Fruit fly (Drosophila melanogaster): ENCODE measurements around the gene PCID2.
"Not testable (repeated sequence)": the region's sequence is repeated elsewhere in the genome, so short reads cannot be mapped to it uniquely, and the experiment has no call there.

Gene PCID2

dm6 chr3L:11626229-11626826 lies at the start of gene PCID2:
PCID2 (plus strand) TSS chr3L:11626441.
- TF ChIP-seq insv (optimal IDR thresholded peaks at IDR 0.05): no peak
- no peak for TF ChIP-seq ttk (optimal IDR thresholded peaks at IDR 0.05)
- no peak for TF ChIP-seq Myc (optimal IDR thresholded peaks at IDR 0.05)
- TF ChIP-seq h (optimal IDR thresholded peaks at IDR 0.05): no peak
- TF ChIP-seq Sin3A (optimal IDR thresholded peaks at IDR 0.05): no peak

DNA sequence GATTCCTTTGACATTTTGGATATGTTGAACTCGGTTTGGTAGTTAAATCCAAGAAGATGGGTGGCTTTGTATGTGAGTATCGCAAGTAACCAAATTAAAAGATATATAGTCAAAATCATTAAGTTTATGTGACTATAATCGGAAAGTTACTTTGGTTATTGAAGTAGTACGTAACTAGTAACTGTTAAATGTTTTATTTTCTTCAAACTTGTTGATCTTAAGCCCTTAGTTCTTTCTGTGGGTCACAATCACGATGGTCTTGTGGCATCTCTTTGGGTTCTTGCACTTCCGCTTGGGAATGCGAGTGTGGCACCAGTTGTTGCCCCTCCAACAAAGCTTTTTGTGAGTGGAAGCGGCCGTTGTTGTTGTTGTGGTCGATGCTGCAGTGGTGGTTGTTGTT lies 49.3 kb upstream of the PCID2 start, which contains the start of gene CG33489:
TSS of gene CG33489 (minus strand) at position 101 of the 400 bp plus-strand sequence.
- not testable (repeated sequence) for TF ChIP-seq psq, Sin3A, Myc (optimal IDR thresholded peaks at IDR 0.05)

dm6 chr3L:11577395-11577794 lies 48.8 kb upstream of the PCID2 start, which contains the start of gene CG33271:
CG33271 (minus strand) TSS chr3L:11577495.
- no peak for TF ChIP-seq h (optimal IDR thresholded peaks at IDR 0.05)
- TF ChIP-seq Myc (optimal IDR thresholded peaks at IDR 0.05): no peak
- TF ChIP-seq psq (optimal IDR thresholded peaks at IDR 0.05): no peak
- no peak for TF ChIP-seq insv (optimal IDR thresholded peaks at IDR 0.05)
- no peak for TF ChIP-seq ttk (optimal IDR thresholded peaks at IDR 0.05)
- TF ChIP-seq Sin3A (optimal IDR thresholded peaks at IDR 0.05): no peak

- TF ChIP-seq Sin3A (optimal IDR thresholded peaks at IDR 0.05) (no peak), insv (optimal IDR thresholded peaks at IDR 0.05) (no peak), ttk (optimal IDR thresholded peaks at IDR 0.05) (no peak), Myc (optimal IDR thresholded peaks at IDR 0.05) (no peak), h (optimal IDR thresholded peaks at IDR 0.05) (no peak), psq (optimal IDR thresholded peaks at IDR 0.05) (no peak)
Measured at dm6 chr3L:11578211-11578673, 48.0 kb upstream of the PCID2 start, which contains the start of gene CG33270. CG33270 (minus strand) TSS chr3L:11578623.

dm6 chr3L:11578847-11579246 lies 47.4 kb upstream of the PCID2 start:
- no peak for TF ChIP-seq insv (optimal IDR thresholded peaks at IDR 0.05)
- TF ChIP-seq h (optimal IDR thresholded peaks at IDR 0.05): no peak
- no peak for TF ChIP-seq Sin3A (optimal IDR thresholded peaks at IDR 0.05)
- no peak for TF ChIP-seq ttk (optimal IDR thresholded peaks at IDR 0.05)
- TF ChIP-seq Myc (optimal IDR thresholded peaks at IDR 0.05): no peak
- no peak for TF ChIP-seq psq (optimal IDR thresholded peaks at IDR 0.05)

- no peak for TF ChIP-seq ttk (optimal IDR thresholded peaks at IDR 0.05)
Measured at dm6 chr3L:11579919-11580318, 46.3 kb upstream of the PCID2 start, which contains the start of gene CG43390. CG43390 (minus strand) TSS chr3L:11579950.

DNA sequence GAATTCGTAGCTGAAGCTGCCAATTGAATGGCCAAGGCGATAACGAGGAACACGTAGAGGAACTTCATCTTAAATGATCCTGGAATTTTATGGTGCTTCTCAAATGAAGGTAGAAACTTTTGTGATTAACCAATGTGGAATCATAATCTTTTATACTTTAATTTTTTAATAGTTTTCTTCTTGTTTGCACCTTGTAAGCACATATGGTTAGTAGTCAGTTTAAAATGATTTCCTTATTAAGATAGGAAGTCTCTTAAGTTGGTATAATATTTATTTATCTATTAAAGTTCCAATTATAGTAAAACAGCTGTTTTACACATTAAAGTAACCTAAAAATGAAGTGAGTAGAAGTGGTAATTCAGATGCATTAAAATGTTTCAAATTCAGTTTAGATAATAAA lies 45.3 kb upstream of the PCID2 start, which contains the start of gene CG43391:
TSS of gene CG43391 (minus strand) at position 101 of the 400 bp plus-strand sequence.
- TF ChIP-seq h (optimal IDR thresholded peaks at IDR 0.05): no peak
- TF ChIP-seq Myc (optimal IDR thresholded peaks at IDR 0.05): no peak
- no peak for TF ChIP-seq Sin3A (optimal IDR thresholded peaks at IDR 0.05)
- no peak for TF ChIP-seq ttk (optimal IDR thresholded peaks at IDR 0.05)
- no peak for TF ChIP-seq psq (optimal IDR thresholded peaks at IDR 0.05)
- TF ChIP-seq insv (optimal IDR thresholded peaks at IDR 0.05): no peak

dm6 chr3L:11582097-11582496 lies 44.1 kb upstream of the PCID2 start, which contains the start of gene CG33269:
CG33269 (minus strand) TSS chr3L:11582197.
- TF ChIP-seq Sin3A (optimal IDR thresholded peaks at IDR 0.05): no peak
- no peak for TF ChIP-seq ttk (optimal IDR thresholded peaks at IDR 0.05)
- no peak for TF ChIP-seq insv (optimal IDR thresholded peaks at IDR 0.05)
- no peak for TF ChIP-seq h (optimal IDR thresholded peaks at IDR 0.05)
- no peak for TF ChIP-seq psq (optimal IDR thresholded peaks at IDR 0.05)

dm6 chr3L:11583964-11584363 lies 42.3 kb upstream of the PCID2 start, which contains the start of gene CG32086:
CG32086 (minus strand) TSS chr3L:11584064.
- TF ChIP-seq Myc (optimal IDR thresholded peaks at IDR 0.05) (no peak), h (optimal IDR thresholded peaks at IDR 0.05) (no peak), Sin3A (optimal IDR thresholded peaks at IDR 0.05) (no peak), insv (optimal IDR thresholded peaks at IDR 0.05) (no peak), ttk (optimal IDR thresholded peaks at IDR 0.05) (no peak), psq (optimal IDR thresholded peaks at IDR 0.05) (no peak)

DNA sequence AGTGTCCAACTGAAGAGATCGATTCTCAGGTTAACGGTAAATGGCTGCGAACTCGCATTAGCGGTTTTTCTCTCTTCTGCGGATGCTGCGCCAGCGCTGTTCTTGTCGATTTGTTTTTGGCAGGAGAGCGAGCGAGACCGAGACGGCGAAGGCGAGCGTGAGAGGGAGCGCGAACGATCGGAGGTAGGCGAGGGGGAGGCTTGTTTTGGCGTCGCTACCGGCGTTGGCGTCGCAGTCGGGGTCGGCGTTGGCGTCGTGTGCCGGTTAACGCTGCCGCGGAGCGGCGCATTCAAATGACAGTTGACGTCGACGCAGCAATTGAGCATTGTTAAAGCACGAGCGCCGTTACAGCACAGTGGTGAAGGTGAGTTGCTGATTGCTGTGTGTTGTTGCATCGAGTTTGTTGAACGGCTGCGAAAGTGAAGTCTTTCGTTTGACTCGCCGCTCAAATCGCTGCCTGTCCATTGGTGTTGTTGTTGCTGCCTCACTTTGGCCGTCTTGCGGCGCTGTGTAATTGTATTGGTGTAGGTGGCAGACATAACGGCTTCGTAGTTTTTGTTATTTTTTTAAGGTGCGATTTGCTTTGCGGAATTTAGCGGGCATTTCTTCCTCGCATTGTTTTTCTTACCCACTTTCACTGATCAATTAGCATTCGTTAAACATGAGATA lies 39.3 kb upstream of the PCID2 start:
- TF ChIP-seq h (optimal IDR thresholded peaks at IDR 0.05): no peak
- TF ChIP-seq Sin3A (optimal IDR thresholded peaks at IDR 0.05): no peak
- no peak for TF ChIP-seq Myc (optimal IDR thresholded peaks at IDR 0.05)
- no peak for TF ChIP-seq insv (optimal IDR thresholded peaks at IDR 0.05)
- TF ChIP-seq ttk (optimal IDR thresholded peaks at IDR 0.05): no peak
- TF ChIP-seq psq (optimal IDR thresholded peaks at IDR 0.05): no peak

- TF ChIP-seq ttk (optimal IDR thresholded peaks at IDR 0.05) (no peak), insv (optimal IDR thresholded peaks at IDR 0.05) (no peak), Sin3A (optimal IDR thresholded peaks at IDR 0.05) (no peak), h (optimal IDR thresholded peaks at IDR 0.05) (no peak), Myc (optimal IDR thresholded peaks at IDR 0.05) (no peak), psq (optimal IDR thresholded peaks at IDR 0.05) (no peak)
Measured at dm6 chr3L:11587720-11588580, 38.3 kb upstream of the PCID2 start, which contains the start of gene rt. rt (minus strand) TSS chr3L:11587770.

DNA sequence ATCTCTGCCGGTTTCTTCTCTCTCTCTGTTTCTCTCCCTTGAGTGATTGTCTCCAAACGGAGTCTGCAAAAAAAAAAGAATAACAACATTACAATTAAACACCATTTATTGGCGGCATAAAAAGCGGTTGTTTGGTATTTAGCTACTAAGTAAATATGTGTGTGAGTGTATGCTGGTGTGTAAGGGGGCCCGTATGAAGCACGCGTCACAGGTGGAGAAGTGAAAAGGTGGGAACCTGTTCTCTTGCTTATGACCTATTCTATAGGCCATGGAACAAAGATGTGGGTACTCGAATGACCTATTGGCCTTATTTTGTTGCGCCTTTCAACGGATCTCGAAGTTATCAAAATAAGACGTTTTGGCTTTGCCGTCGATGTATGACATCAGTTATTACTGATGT lies 37.6 kb upstream of the PCID2 start:
- TF ChIP-seq ttk (optimal IDR thresholded peaks at IDR 0.05): no peak
- no peak for TF ChIP-seq Sin3A (optimal IDR thresholded peaks at IDR 0.05)
- TF ChIP-seq insv (optimal IDR thresholded peaks at IDR 0.05): no peak
